Fruit fly (Drosophila melanogaster) whole organism, embryonic: ENCODE measurements around the gene Dpm3.

Experiments
- Awh ChIP-seq: fragments of 200-800 bp; sonication (Bioruptor generic); IDR thresholded peaks from 2 replicates; pipeline ENCODE4, ENCODE4 v1.3.6; 2022; ENCODE audit warnings: missing biosample characterization, missing genetic modification characterization
- CG10147 ChIP-seq: fragments of 200-800 bp; sonication (Bioruptor generic); optimal IDR thresholded peaks from 2 replicates; lab custom pipeline; 2019; ENCODE audit warnings: missing biosample characterization, mild to moderate bottlenecking, missing genetic modification characterization, moderate library complexity
- CG10543 ChIP-seq: fragments of 200-800 bp; sonication (Bioruptor generic); optimal IDR thresholded peaks from 3 replicates; lab custom pipeline; 2017; ENCODE audit warnings: missing biosample characterization, mild to moderate bottlenecking, missing genetic modification characterization, moderate library complexity
- CG11696 ChIP-seq: fragments of 200-800 bp; sonication (Bioruptor generic); IDR thresholded peaks from 2 replicates; pipeline ENCODE4 v1.3.6; 2022; ENCODE audit warnings: missing biosample characterization, missing genetic modification characterization
- CG12155 ChIP-seq: fragments of 200-800 bp; sonication (Bioruptor generic); optimal IDR thresholded peaks from 3 replicates; lab custom pipeline; 2016; ENCODE audit warnings: missing biosample characterization, missing genetic modification characterization
- CG12659 ChIP-seq: fragments of 200-800 bp; sonication (Bioruptor generic); optimal IDR thresholded peaks from 3 replicates; lab custom pipeline; 2017; ENCODE audit warnings: mild to moderate bottlenecking, missing biosample characterization, missing genetic modification reagents, missing genetic modification characterization
- CG13123 ChIP-seq: fragments of 200-800 bp; sonication (Bioruptor generic); optimal IDR thresholded peaks from 2 replicates; lab custom pipeline; 2016; ENCODE audit warnings: missing biosample characterization, missing genetic modification characterization
- CG13775 ChIP-seq: fragments of 200-800 bp; sonication (Bioruptor generic); optimal IDR thresholded peaks from 3 replicates; lab custom pipeline; 2017; ENCODE audit warnings: missing biosample characterization, mild to moderate bottlenecking, missing genetic modification characterization
- CG14014 ChIP-seq: fragments of 200-800 bp; sonication (Bioruptor generic); IDR thresholded peaks from 2 replicates; pipeline ENCODE4 v1.3.6; 2022; ENCODE audit warnings: missing biosample characterization, missing genetic modification characterization
- CG15269 ChIP-seq: fragments of 200-800 bp; sonication (Bioruptor generic); optimal IDR thresholded peaks from 2 replicates; lab custom pipeline; 2018; ENCODE audit warnings: missing biosample characterization, mild to moderate bottlenecking, missing genetic modification characterization, moderate library complexity
- CG15601 ChIP-seq: fragments of 200-800 bp; sonication (Bioruptor generic); optimal IDR thresholded peaks from 3 replicates; lab custom pipeline; 2019; ENCODE audit warnings: missing biosample characterization, mild to moderate bottlenecking, missing genetic modification characterization, moderate library complexity
- CG16863 ChIP-seq: fragments of 200-800 bp; sonication (Bioruptor generic); optimal IDR thresholded peaks from 3 replicates; lab custom pipeline; 2016; ENCODE audit warnings: missing biosample characterization, missing genetic modification characterization
- CG17361 ChIP-seq: fragments of 200-800 bp; sonication (Bioruptor generic); IDR thresholded peaks from 3 replicates; pipeline ENCODE4 v1.3.6; 2022; ENCODE audit warnings: missing biosample characterization, missing genetic modification characterization
- CG17385 ChIP-seq: fragments of 200-800 bp; sonication (Bioruptor generic); optimal IDR thresholded peaks from 3 replicates; lab custom pipeline; 2018; ENCODE audit warnings: missing biosample characterization, mild to moderate bottlenecking, missing genetic modification characterization
- CG17912 ChIP-seq: fragments of 200-800 bp; sonication (Bioruptor generic); optimal IDR thresholded peaks from 2 replicates; lab custom pipeline; 2018; ENCODE audit warnings: missing biosample characterization, mild to moderate bottlenecking, missing genetic modification characterization
- CG18011 ChIP-seq: fragments of 200-800 bp; sonication (Bioruptor generic); optimal IDR thresholded peaks from 2 replicates; lab custom pipeline; 2017; ENCODE audit warnings: missing biosample characterization, missing genetic modification characterization, mild to moderate bottlenecking, moderate library complexity, missing genotype
- CG18619 ChIP-seq: fragments of 200-800 bp; sonication (Bioruptor generic); optimal IDR thresholded peaks from 3 replicates; lab custom pipeline; 2017; ENCODE audit warnings: missing biosample characterization, mild to moderate bottlenecking, missing genetic modification characterization
- CG30403 ChIP-seq: fragments of 200-800 bp; sonication (Bioruptor generic); optimal IDR thresholded peaks from 3 replicates; lab custom pipeline; 2016; ENCODE audit warnings: missing biosample characterization, missing genetic modification characterization
- CG6683 ChIP-seq: fragments of 200-800 bp; sonication (Bioruptor generic); optimal IDR thresholded peaks from 2 replicates; lab custom pipeline; 2017; ENCODE audit warnings: missing biosample characterization, mild to moderate bottlenecking, missing genetic modification characterization, missing genetic modification reagents
- CG7357 ChIP-seq: fragments of 200-800 bp; sonication (Bioruptor generic); IDR thresholded peaks from 3 replicates; pipeline ENCODE4 v1.3.6; 2022; ENCODE audit warnings: missing biosample characterization, missing genetic modification characterization
- CG7839 ChIP-seq: fragments of 200-800 bp; sonication (Bioruptor generic); optimal IDR thresholded peaks from 3 replicates; lab custom pipeline; 2018; ENCODE audit warnings: missing biosample characterization, mild to moderate bottlenecking, missing genetic modification characterization, moderate library complexity
- CG8388 ChIP-seq: fragments of 200-800 bp; sonication (Bioruptor generic); optimal IDR thresholded peaks from 2 replicates; lab custom pipeline; 2019; ENCODE audit warnings: missing biosample characterization, mild to moderate bottlenecking, missing genetic modification characterization, moderate library complexity
- CG8478 ChIP-seq: fragments of >200 bp; optimal IDR thresholded peaks from 2 replicates; lab custom pipeline; 2018
- CG9215 ChIP-seq: fragments of 200-800 bp; sonication (Bioruptor generic); IDR thresholded peaks from 2 replicates; pipeline ENCODE4 v1.3.6; 2022; ENCODE audit warnings: missing biosample characterization, missing genetic modification characterization
- CG9876 ChIP-seq: fragments of 200-800 bp; sonication (Bioruptor generic); optimal IDR thresholded peaks from 2 replicates; lab custom pipeline; 2016; ENCODE audit warnings: missing biosample characterization, missing genetic modification characterization
- CTCF ChIP-seq: fragments of 200-800 bp; sonication (Bioruptor generic); optimal IDR thresholded peaks from 2 replicates; lab custom pipeline; 2017; ENCODE audit warnings: missing biosample characterization, mild to moderate bottlenecking, missing genetic modification characterization, moderate library complexity
- Chrac-16 ChIP-seq: fragments of 200-800 bp; sonication (Bioruptor generic); optimal IDR thresholded peaks from 3 replicates; lab custom pipeline; 2016; ENCODE audit warnings: missing biosample characterization, missing genetic modification characterization
- Eip74EF ChIP-seq, 2 experiments: fragments of 200-800 bp in 1 of 2; fragments of >200 bp in 1 of 2; sonication (Bioruptor generic) in 1 of 2; optimal IDR thresholded peaks; 2 replicates each; lab custom pipeline; 2017 to 2019; ENCODE audit warnings: missing biosample characterization in 2 of 2, missing genetic modification characterization in 2 of 2, mild to moderate bottlenecking in 1 of 2, moderate library complexity in 1 of 2
- HLHmδ ChIP-seq: fragments of 200-800 bp; sonication (Bioruptor generic); optimal IDR thresholded peaks from 2 replicates; lab custom pipeline; 2018; ENCODE audit warnings: missing biosample characterization, mild to moderate bottlenecking, missing genetic modification characterization, moderate library complexity
- Lhr ChIP-seq: fragments of 200-800 bp; sonication (Bioruptor generic); optimal IDR thresholded peaks from 3 replicates; lab custom pipeline; 2017; ENCODE audit warnings: mild to moderate bottlenecking, missing biosample characterization, missing genetic modification reagents, missing genetic modification characterization
- NFAT ChIP-seq: fragments of 200-800 bp; sonication (Bioruptor generic); IDR thresholded peaks from 2 replicates; pipeline ENCODE4 v1.3.6; 2022; ENCODE audit warnings: missing biosample characterization, missing genetic modification characterization
- NfI ChIP-seq: fragments of 200-800 bp; sonication (Bioruptor generic); optimal IDR thresholded peaks from 3 replicates; lab custom pipeline; 2018; ENCODE audit warnings: missing biosample characterization, mild to moderate bottlenecking, missing genetic modification characterization, moderate library complexity
- aop ChIP-seq: fragments of 200-800 bp; sonication (Bioruptor generic); IDR thresholded peaks from 2 replicates; pipeline ENCODE4 v1.3.6; 2022; ENCODE audit warnings: missing biosample characterization, missing genetic modification characterization
- bab2 ChIP-seq: fragments of 200-800 bp; sonication (Bioruptor generic); optimal IDR thresholded peaks from 2 replicates; lab custom pipeline; 2016; ENCODE audit warnings: missing biosample characterization, missing genetic modification characterization
- bbx ChIP-seq: fragments of 200-800 bp; sonication (Bioruptor generic); IDR thresholded peaks from 2 replicates; pipeline ENCODE4 v1.3.6; 2022; ENCODE audit warnings: missing biosample characterization, missing genetic modification characterization; ENCODE audit not compliant: partially characterized antibody
- caup ChIP-seq: fragments of 200-800 bp; sonication (Bioruptor generic); optimal IDR thresholded peaks from 3 replicates; lab custom pipeline; 2017; ENCODE audit warnings: missing biosample characterization, mild to moderate bottlenecking, missing genetic modification characterization, moderate library complexity; ENCODE audit not compliant: severe bottlenecking
- dpn ChIP-seq, 2 experiments: fragments of 200-800 bp; sonication (Bioruptor generic); optimal IDR thresholded peaks; 3 replicates each; lab custom pipeline; 2016; ENCODE audit warnings: missing biosample characterization in 2 of 2, missing genetic modification characterization in 2 of 2
- emc ChIP-seq: fragments of 200-800 bp; sonication (Bioruptor generic); optimal IDR thresholded peaks from 2 replicates; lab custom pipeline; 2016; ENCODE audit warnings: missing biosample characterization, missing genetic modification characterization
- gce ChIP-seq: fragments of 200-800 bp; sonication (Bioruptor generic); IDR thresholded peaks from 3 replicates; pipeline ENCODE4 v1.3.6; 2022; ENCODE audit warnings: missing biosample characterization, missing genetic modification characterization
- hb ChIP-seq: fragments of 200-800 bp; sonication (Bioruptor generic); IDR thresholded peaks from 3 replicates; pipeline ENCODE4 v1.3.6; 2022; ENCODE audit warnings: missing biosample characterization, missing genetic modification characterization; ENCODE audit not compliant: partially characterized antibody
- org-1 ChIP-seq: fragments of 200-800 bp; sonication (Bioruptor generic); optimal IDR thresholded peaks from 2 replicates; lab custom pipeline; 2017; ENCODE audit warnings: missing biosample characterization, missing genetic modification characterization
- phol ChIP-seq: fragments of 200-800 bp; sonication (Bioruptor generic); optimal IDR thresholded peaks from 3 replicates; lab custom pipeline; 2018; ENCODE audit warnings: missing biosample characterization, mild to moderate bottlenecking, missing genetic modification characterization, moderate library complexity
- pita ChIP-seq: fragments of 200-800 bp; sonication (Bioruptor generic); optimal IDR thresholded peaks from 2 replicates; lab custom pipeline; 2017; ENCODE audit warnings: missing biosample characterization, mild to moderate bottlenecking, missing genetic modification characterization
- psq ChIP-seq: fragments of 200-800 bp; sonication (Bioruptor generic); optimal IDR thresholded peaks from 2 replicates; lab custom pipeline; 2017; ENCODE audit warnings: missing biosample characterization, missing genetic modification characterization
- pzg ChIP-seq: fragments of 200-800 bp; sonication (Bioruptor generic); optimal IDR thresholded peaks from 3 replicates; lab custom pipeline; 2018; ENCODE audit warnings: missing biosample characterization, mild to moderate bottlenecking, missing genetic modification characterization, moderate library complexity
- run ChIP-seq: fragments of 200-800 bp; sonication (Bioruptor generic); optimal IDR thresholded peaks from 3 replicates; lab custom pipeline; 2018; ENCODE audit warnings: missing biosample characterization, mild to moderate bottlenecking, missing genetic modification characterization
- tna ChIP-seq: fragments of 200-800 bp; sonication (Bioruptor generic); IDR thresholded peaks from 2 replicates; pipeline ENCODE4 v1.3.6; 2022; ENCODE audit warnings: missing biosample characterization, missing genetic modification characterization; ENCODE audit not compliant: partially characterized antibody
- twi ChIP-seq: fragments of 200-800 bp; optimal IDR thresholded peaks from 2 replicates; lab custom pipeline; 2019; ENCODE audit warnings: missing biosample characterization, mild to moderate bottlenecking, missing genetic modification characterization, moderate library complexity
- yki ChIP-seq: fragments of >200 bp; optimal IDR thresholded peaks from 3 replicates; lab custom pipeline; 2018

Gene Dpm3

DNA sequence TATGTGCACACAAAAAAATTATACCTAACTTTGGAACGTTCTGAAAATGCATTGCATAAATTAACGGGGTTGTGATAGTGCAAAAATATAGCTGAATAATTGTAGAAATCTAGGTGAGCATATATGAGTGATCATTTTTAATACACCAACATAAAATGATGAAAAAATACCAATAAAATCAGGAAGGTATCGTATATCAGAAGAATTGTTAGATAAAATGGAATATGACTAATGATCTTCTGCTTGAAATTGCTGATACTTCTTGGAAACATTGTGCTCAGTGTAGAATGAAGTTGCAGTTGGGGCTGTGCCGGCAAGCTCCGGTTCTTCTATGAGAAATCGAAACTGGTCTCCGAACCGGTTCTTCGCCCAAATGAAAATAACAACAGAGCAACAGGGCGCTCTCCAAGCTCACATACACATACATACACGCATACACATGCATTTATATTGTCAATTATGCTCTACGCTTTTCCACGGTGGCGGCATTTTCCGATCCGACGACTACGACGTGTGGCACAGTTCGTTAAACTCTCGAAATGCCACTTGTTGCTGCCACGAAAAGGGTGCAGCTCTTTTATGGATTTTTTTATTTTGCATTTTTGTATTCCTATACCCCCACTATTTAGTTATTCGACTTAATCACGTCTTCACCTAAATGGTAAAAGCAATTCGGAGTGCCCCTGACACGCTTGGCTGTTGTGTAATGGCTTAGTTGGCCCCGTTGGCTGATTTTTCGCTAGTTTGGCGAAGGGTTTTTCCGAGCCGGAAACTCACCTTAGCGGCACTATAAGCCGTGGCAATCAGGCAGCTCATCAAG, 1.7 kb downstream of the Dpm3 start (continued):
- peak; percentile 85 for TF ChIP-seq CG12155 (GFP tag; lab: Kevin White, UChicago)
- peak; percentile 92 for TF ChIP-seq phol
- TF ChIP-seq CG14014: peak; percentile 74; the same call in 1 of the 2 replicates
- peak; percentile 90 to 92 for TF ChIP-seq dpn (GFP tag; optimal IDR thresholded peaks at IDR 0.05; lab: Kevin White, UChicago)
- TF ChIP-seq CG18619: peak; percentile 89
- TF ChIP-seq CG10147 (GFP tag; lab: Kevin White, UChicago): peak; percentile 80
- peak; percentile 91 for TF ChIP-seq CG8388
- no peak for TF ChIP-seq bbx (GFP tag; lab: Robert Waterston, UW)
- TF ChIP-seq NfI (GFP tag; lab: Kevin White, UChicago): peak; percentile 90
- TF ChIP-seq CG9215: peak; percentile 79
- peak; percentile 31 for TF ChIP-seq emc (GFP tag; lab: Kevin White, UChicago)
- TF ChIP-seq twi (tag; lab: Kevin White, UChicago): peak; percentile 80
- peak; percentile 65 for TF ChIP-seq CG13123
- peak; percentile 90 for TF ChIP-seq CG13775
- peak in 1 of 2 experiments; percentile 92 for TF ChIP-seq Eip74EF (GFP tag; optimal IDR thresholded peaks at IDR 0.05; lab: Kevin White, UChicago)
- TF ChIP-seq Awh (GFP tag; lab: Robert Waterston, UW): peak; percentile 74
- no peak for TF ChIP-seq hb
- peak; percentile 90 for TF ChIP-seq CG15269 (tag; lab: Kevin White, UChicago)
- TF ChIP-seq CG8478 (lab: Kevin White, UChicago): no peak
- peak; percentile 64 for TF ChIP-seq CG18011 (GFP tag; lab: Kevin White, UChicago)
- TF ChIP-seq CG6683: peak; percentile 57
- peak; percentile 73 for TF ChIP-seq run (tag; lab: Kevin White, UChicago)
- peak; percentile 87 for TF ChIP-seq bab2
- TF ChIP-seq gce (GFP tag; lab: Robert Waterston, UW): peak; percentile 81; the same call in 2 of the 3 replicates
- peak; percentile 72; the same call in 2 of the 3 replicates for TF ChIP-seq CG7357 (GFP tag; lab: Robert Waterston, UW)
- TF ChIP-seq Lhr (GFP tag; lab: Kevin White, UChicago): peak; percentile 78
- peak; percentile 96 for TF ChIP-seq CG17361 (GFP tag; lab: Robert Waterston, UW)
- peak; percentile 62; the same call in 1 of the 2 replicates for TF ChIP-seq CG11696 (GFP tag; lab: Robert Waterston, UW)
- no peak for TF ChIP-seq aop (GFP tag; lab: Robert Waterston, UW)
- no peak for TF ChIP-seq pzg (GFP tag; lab: Kevin White, UChicago)
- no peak for TF ChIP-seq HLHmδ (GFP tag; lab: Kevin White, UChicago)
- peak; percentile 88 for TF ChIP-seq org-1 (GFP tag; lab: Kevin White, UChicago)
- peak; percentile 92 for TF ChIP-seq CG12659 (GFP tag; lab: Kevin White, UChicago)
- peak; percentile 89 for TF ChIP-seq Chrac-16 (GFP tag; lab: Kevin White, UChicago)
- TF ChIP-seq CG15601 (tag; lab: Kevin White, UChicago): peak; percentile 83
- TF ChIP-seq CG7839 (tag; lab: Kevin White, UChicago): peak; percentile 95
- no peak for TF ChIP-seq tna (GFP tag; lab: Robert Waterston, UW)
- TF ChIP-seq NFAT: peak; percentile 58
- peak; percentile 9 for TF ChIP-seq CG17912
- TF ChIP-seq yki (lab: Kevin White, UChicago): no peak
- peak; percentile 90 for TF ChIP-seq CG16863
- TF ChIP-seq CG17385: peak; percentile 87
- TF ChIP-seq CTCF (GFP tag; lab: Kevin White, UChicago): peak; percentile 43
- TF ChIP-seq psq (GFP tag; lab: Kevin White, UChicago): peak; percentile 74
- TF ChIP-seq CG9876 (GFP tag; lab: Kevin White, UChicago): peak; percentile 68
- TF ChIP-seq pita (GFP tag; lab: Kevin White, UChicago): no peak
- TF ChIP-seq CG30403 (GFP tag; lab: Kevin White, UChicago): peak; percentile 95
- peak; percentile 53 for TF ChIP-seq CG10543 (GFP tag; lab: Kevin White, UChicago)
- peak; percentile 84 for TF ChIP-seq caup (GFP tag; lab: Kevin White, UChicago)
